Worm (Caenorhabditis elegans) whole organism, L3 larva: Measurements from ENCODE around the gene atln-1.

Experiments used
- R02D3.7 ChIP-seq: fragments of 150-350 bp; optimal IDR thresholded peaks from 2 replicates; lab custom pipeline; 2014; ENCODE audit warnings: missing biosample characterization, missing genetic modification characterization
- mdl-1 ChIP-seq: fragments of 150-350 bp; optimal IDR thresholded peaks from 2 replicates; lab custom pipeline; 2014; ENCODE audit warnings: missing biosample characterization, missing genetic modification characterization
- mml-1 ChIP-seq: fragments of 150-350 bp; sonication (generic microtip); optimal IDR thresholded peaks from 3 replicates; lab custom pipeline; 2014; ENCODE audit warnings: missing biosample characterization, missing genetic modification characterization
- nhr-23 ChIP-seq: fragments of 150-350 bp; optimal IDR thresholded peaks from 2 replicates; lab custom pipeline; 2014; ENCODE audit warnings: missing biosample characterization, missing genetic modification reagents, missing genetic modification characterization
- nhr-237 ChIP-seq: fragments of 150-350 bp; optimal IDR thresholded peaks from 2 replicates; lab custom pipeline; 2014; ENCODE audit warnings: missing biosample characterization, missing genetic modification characterization
- nhr-28 ChIP-seq: fragments of 150-350 bp; optimal IDR thresholded peaks from 2 replicates; lab custom pipeline; 2014; ENCODE audit warnings: missing biosample characterization, missing genetic modification characterization
- nhr-76 ChIP-seq: fragments of 150-350 bp; sonication (generic microtip); optimal IDR thresholded peaks from 5 replicates; lab custom pipeline; 2014; ENCODE audit warnings: missing biosample characterization, missing genetic modification characterization
- unc-39 ChIP-seq: sonication (generic microtip); optimal IDR thresholded peaks from 4 replicates; lab custom pipeline; 2017; ENCODE audit warnings: missing biosample characterization, missing genetic modification characterization
- ztf-11 ChIP-seq: fragments of 150-350 bp; optimal IDR thresholded peaks from 2 replicates; lab custom pipeline; 2014; ENCODE audit warnings: missing biosample characterization, missing genetic modification characterization

- TF ChIP-seq mdl-1 (tag; lab: Kevin White, UChicago) (no peak), ztf-11 (tag; lab: Kevin White, UChicago) (no peak), nhr-76 (tag; lab: Kevin White, UChicago) (no peak), nhr-23 (tag; lab: Kevin White, UChicago) (no peak), nhr-28 (tag; lab: Kevin White, UChicago) (no peak), nhr-237 (no peak), unc-39 (tag; lab: Kevin White, UChicago) (no peak), mml-1 (no peak), R02D3.7 (tag; lab: Kevin White, UChicago) (no peak)
These were observed 27.0 kb upstream of the atln-1 start for ce11 chrIV:2761477-2761876.
